Worm (Caenorhabditis elegans): ENCODE data around the gene anmt-2.

DNA sequence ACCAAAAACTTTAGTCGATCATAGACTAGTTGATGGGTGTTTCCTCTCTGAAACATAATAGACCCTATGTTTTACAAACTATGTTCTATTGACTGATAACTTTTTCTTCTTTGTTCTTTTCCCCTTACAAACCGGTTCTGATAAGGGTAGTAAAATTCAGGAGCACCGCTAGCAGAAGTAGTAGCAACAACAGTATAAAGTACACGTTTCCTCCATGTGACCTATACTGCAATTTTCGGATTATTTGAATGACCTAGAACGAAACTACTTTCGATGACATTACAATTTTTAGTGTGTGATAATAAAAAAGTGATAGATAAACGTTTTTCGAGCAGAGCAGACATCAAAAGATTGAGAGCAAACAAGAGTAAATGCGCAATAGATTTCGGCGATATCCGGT lies 22.7 kb upstream of the anmt-2 start:
- no peak for TF ChIP-seq flt-1 (GFP tag; IDR thresholded peaks at IDR 0.05)
- no peak for TF ChIP-seq ref-1 (GFP tag; conservative IDR thresholded peaks at IDR 0.05)
- TF ChIP-seq cog-1 (tag; optimal IDR thresholded peaks at IDR 0.05), result no peak
- no peak for TF ChIP-seq ztf-23 (GFP tag; IDR thresholded peaks at IDR 0.05)
- no peak for TF ChIP-seq med-1 (GFP tag; optimal IDR thresholded peaks at IDR 0.05; ENCODE audit: insufficient read depth)

All from whole organism, midembryonic.